Fruit fly (Drosophila melanogaster): Measurements from ENCODE around the gene CG14851.

CG14851 gene

dm6 chr3R:14562040-14562439 is at the start of gene CG14851:
TSS of gene CG14851 (plus strand) at chr3R:14562340.
- no peak for TF ChIP-seq noc (tag; optimal IDR thresholded peaks at IDR 0.05)

DNA sequence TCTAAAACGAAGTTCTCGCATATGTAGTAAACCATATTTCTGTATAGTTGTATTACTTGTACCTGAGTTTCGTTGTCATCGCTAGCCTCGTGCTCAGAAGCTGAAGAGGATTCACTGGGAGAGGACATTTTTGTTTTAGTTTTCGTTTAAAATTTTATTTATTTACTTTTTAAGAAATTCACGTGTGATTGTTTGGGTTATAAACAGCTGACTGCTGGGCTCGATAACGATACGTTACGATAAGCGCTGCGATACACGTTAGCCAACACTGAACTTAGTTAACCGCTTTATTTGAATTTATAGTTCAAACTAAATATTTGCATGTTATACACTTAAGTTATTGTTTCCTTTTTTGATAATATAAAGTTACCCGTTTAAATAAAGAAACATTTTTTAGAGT is 48.7 kb upstream of the CG14851 start, which contains the start of gene CG8461:
Gene CG8461 (minus strand): TSS at position 218 of the 400 bp plus-strand sequence.
- no peak for TF ChIP-seq noc (tag; optimal IDR thresholded peaks at IDR 0.05)

DNA sequence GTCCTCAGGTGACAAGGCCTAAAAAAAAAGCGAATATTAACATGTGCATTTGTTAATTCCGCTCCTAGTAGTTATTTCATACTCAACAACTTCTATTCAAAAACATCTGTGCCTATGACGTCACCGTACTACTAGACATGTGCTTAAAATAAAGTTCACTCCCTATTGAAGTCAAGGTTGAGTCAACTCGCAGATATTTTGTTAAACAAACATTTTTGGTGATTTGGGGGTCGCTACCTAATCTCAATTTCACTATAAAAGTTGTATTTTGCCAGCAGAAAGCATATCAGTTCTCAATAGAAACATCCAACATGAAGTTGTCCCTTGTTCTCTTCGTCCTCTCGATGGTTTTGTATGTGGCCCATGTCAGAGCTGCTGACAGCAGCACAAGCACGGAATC is 45.4 kb upstream of the CG14851 start, which contains the start of gene CG34273:
Gene CG34273 (plus strand): TSS at position 301 of the 400 bp plus-strand sequence.
- TF ChIP-seq noc (tag; optimal IDR thresholded peaks at IDR 0.05), result no peak

DNA sequence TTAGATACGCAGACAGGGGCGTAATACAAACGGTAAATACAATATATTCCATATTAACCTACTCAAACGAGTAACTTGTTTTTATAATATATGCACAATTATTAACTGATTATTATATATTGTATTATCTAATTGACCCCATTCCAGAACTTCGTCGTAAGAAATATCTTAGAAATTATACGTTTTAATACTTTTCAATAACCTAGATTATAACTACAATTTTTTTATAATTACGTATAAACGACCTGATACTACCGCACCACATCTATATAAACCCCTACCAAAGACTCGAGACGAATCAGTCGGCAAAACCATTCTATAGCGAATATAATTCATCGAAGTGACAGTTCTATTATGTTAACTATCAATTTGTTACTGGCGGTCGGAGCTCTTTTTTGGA is 41.4 kb upstream of the CG14851 start, which contains the start of gene Cyp313a1:
Gene Cyp313a1 (plus strand): TSS at position 301 of the 400 bp plus-strand sequence.
- no peak for TF ChIP-seq noc (tag; optimal IDR thresholded peaks at IDR 0.05)

DNA sequence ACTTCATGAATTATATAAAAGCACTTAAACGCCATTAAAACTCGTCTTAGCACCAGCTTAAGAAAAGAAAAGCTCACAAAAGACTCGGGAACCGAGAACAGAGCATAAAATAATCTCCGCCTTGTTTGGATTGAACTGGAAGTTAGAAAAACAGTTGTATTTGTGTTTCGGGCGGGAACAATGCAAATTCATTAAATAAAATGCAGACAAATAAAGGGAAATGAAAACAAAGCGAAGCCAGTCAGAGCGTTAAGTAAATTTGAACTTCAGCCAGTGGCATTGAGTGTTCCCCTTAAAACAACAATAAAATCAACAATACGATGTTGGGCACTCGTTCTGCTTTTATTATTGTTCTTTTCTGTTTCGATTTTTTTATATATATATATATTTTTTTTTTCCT is 35.5 kb upstream of the CG14851 start:
- TF ChIP-seq noc (tag; optimal IDR thresholded peaks at IDR 0.05), result no peak

DNA sequence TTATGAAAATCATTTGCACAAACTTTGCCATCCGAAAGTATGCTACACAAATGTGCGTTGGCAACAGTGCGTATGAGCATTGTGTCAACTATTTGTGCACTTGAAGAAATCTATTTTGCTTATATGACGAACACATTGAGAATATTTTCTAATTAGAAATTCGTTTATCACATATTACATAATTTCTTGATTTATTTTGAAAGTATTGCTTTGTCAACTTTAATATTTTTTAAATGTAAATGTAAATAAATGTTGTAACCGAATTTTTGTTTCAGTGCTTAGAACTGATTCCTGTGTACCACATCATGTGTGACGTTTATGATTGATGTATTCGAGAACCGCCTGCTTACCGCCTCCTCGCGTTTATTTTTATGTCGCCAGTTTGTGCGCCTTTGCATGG is 20.1 kb upstream of the CG14851 start:
- TF ChIP-seq noc (tag; optimal IDR thresholded peaks at IDR 0.05), result no peak

dm6 chr3R:14548752-14549151 is 13.4 kb upstream of the CG14851 start:
- no peak for TF ChIP-seq noc (tag; optimal IDR thresholded peaks at IDR 0.05)

DNA sequence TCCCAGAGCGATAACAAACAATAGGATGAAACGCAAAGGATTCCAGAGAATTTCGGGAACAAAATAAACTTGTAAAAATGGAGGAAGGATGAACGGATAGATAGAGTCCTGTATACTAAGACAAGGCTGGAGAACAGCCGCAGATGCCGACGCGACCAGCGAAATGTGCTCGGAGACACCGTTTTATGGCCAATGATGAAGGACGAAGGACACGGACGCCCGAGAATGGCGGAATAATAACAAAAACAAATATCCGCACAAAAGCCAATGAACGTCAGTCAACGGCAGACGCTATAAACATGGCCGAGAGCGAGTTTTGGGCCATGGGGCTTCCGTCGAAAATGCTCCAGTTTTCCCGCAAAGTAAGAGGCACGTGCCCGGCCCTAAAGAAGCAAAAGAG is 7.1 kb upstream of the CG14851 start:
- TF ChIP-seq noc (tag; optimal IDR thresholded peaks at IDR 0.05), result no peak

DNA sequence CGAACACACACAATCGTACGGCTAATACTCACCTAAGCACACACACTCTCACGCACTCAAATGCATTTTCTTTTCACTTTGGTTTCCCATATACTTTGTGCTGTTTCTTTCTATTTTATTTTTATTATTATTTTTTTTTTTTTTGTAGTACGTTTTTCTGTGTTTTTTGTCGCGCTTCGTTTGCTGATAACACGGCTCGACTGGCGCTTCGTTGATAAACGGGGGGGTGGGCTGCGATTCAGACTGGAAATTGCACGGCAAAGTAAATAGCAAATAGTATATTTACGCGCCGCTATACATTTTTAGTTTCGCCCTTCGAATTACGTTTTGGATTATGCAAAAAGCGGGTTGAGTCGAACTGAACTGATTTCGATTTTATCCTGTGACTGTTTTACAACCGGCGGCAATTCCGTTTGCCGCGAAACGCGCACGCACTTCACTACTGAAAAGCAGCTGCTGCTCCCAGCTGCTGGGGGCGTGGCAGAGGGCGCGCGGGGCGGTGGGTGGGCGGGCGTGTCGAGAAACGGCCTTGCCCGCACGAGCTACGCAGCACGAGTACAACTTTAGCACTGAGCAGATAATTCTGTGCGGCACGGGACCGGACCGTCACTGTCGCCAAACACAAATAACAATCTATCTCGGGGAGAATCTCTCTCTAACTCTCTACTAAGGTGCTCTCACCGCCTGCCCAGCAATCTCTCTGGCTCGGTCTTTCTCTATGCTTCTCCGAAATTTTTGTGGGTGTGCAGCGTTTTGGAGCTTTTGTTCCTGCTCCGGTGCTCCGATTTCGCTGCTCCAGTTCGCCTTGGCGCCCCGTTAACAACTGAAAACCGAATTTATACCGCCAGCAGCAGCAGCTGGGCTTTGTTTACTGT is 4.4 kb upstream of the CG14851 start, which contains the start of gene Pde6:
Gene Pde6 (minus strand): TSS at position 825 of the 875 bp plus-strand sequence.
- TF ChIP-seq noc (tag; optimal IDR thresholded peaks at IDR 0.05), result no peak

DNA sequence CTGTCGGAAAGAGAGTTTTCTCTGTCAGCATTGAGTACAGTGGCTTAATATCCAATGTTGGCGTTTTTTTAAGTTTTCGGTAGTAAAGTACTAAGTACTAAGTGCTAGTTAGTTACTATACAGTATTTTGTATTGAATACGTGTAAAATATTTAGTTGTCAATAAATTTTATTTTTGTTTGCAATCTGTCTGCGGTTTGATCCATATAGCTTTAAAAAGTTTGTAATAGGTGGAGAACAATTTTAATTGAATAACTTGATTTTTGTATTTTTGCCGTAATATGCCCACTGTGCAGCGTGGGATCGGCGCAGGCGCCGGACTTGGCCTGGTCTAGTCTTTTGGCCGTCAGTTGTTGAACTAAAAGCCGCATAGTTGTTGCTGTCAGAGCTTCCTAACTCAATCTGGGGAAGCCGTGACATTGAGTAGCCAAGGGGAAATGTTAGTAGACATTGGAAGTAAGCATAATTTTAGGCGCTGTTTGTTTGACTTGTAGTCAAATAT is 3.7 kb upstream of the CG14851 start:
- TF ChIP-seq noc (tag; optimal IDR thresholded peaks at IDR 0.05), result peak; percentile 86

dm6 chr3R:14559954-14560353 is 2.2 kb upstream of the CG14851 start, which contains the start of gene CG14854:
TSS of gene CG14854 (minus strand) at chr3R:14560054.
- TF ChIP-seq noc (tag; optimal IDR thresholded peaks at IDR 0.05), result no peak

dm6 chr3R:14560635-14561034 is 1.5 kb upstream of the CG14851 start, which contains the start of gene Jig:
TSS of gene Jig (plus strand) at chr3R:14560935.
- no peak for TF ChIP-seq noc (tag; optimal IDR thresholded peaks at IDR 0.05)

DNA sequence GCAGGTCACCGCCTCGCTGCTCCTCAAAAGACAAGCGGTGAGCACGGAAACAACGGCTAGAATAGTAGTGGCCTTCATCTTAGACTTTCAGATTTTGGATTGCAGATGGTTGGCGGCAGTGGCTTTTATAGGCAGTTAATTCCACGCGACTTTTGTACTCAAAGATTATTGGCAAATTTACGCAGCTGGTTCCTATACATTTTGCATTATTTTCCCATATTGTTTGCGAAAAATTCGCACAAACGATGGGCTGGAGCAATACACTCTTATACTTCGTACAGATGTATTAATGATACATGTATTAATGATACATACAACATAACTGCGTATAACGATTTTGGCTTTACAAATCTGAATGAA is 2.5 kb downstream of the CG14851 start, which contains the start of gene CG8087:
Gene CG8087 (minus strand): TSS at position 101 of the 360 bp plus-strand sequence.
- no peak for TF ChIP-seq noc (tag; optimal IDR thresholded peaks at IDR 0.05)

DNA sequence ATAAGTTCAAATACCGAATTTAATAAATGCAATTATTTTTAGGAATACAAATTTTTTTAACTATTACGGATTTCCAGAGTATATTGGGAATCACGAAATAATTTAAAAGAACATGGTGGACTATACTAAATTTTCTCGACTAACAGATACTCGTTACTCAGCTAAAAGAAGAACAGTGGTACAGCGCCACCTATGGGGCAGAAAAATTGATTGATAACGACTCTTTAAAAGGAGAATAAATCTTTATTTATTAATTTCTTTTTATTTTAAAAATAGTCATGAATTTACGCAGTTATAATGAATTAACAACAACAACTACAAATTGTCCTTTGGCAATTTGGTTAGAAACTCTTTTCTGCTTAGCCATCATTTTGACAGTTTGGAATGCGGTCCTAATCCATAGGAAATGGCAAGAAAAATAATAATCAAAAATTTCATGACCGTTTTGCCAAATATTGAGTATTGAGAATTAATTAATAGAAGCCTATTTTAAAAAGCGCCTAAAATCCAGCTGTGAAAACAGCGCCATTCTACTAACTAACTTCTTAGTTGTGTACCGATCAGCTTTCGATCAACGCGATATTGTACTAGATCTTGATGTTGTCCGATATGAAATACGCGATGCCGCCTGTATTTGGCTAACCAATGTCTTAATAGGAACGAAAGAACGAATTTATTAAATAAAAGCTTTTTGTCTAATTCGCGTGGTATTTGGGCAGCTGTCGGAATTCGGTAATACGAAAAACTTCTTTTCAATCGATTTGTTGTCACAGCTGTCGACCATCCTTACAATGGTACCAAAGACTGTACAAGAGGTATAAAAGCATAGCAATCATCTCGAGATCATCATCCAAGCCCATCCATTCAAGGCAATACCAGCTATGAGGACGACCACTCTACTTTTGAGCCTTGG is 3.2 kb downstream of the CG14851 start, which contains the start of gene CG14852:
Gene CG14852 (plus strand): TSS at position 863 of the 913 bp plus-strand sequence.
- TF ChIP-seq noc (tag; optimal IDR thresholded peaks at IDR 0.05), result no peak

DNA sequence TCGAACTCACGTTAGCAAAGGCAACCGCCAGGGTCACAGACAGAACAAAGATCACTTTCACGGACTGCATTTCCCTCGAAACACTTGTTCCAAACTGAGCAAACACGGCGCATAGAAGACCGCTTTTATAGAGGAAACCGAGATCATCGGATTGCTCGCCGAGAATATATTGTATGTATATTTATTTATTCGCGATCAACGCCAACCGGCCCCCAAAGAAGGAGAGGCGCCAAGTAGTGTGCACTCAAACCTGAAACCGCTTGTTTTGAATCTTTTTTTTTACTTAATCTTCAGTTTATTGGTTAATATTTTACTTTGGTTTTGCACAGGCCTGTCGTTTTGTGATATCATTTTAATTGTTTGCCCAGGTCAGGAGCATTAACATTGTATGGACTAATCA is 5.2 kb downstream of the CG14851 start, which contains the start of gene CG31313:
Gene CG31313 (minus strand): TSS at position 101 of the 400 bp plus-strand sequence.
- no peak for TF ChIP-seq noc (tag; optimal IDR thresholded peaks at IDR 0.05)

dm6 chr3R:14567796-14568195 is 5.7 kb downstream of the CG14851 start:
- TF ChIP-seq noc (tag; optimal IDR thresholded peaks at IDR 0.05), result no peak
